Worm (Caenorhabditis elegans) whole organism, L2 larva: ENCODE data around the gene Y43F8C.7.

Source experiments
- egl-27 ChIP-seq: sonication (generic microtip); optimal IDR thresholded peaks from 3 replicates; lab custom pipeline; 2017; ENCODE audit warnings: missing biosample characterization, missing genetic modification reagents, missing genetic modification characterization
- fos-1 ChIP-seq: fragments of 150-350 bp; optimal IDR thresholded peaks from 2 replicates; lab custom pipeline; 2014; ENCODE audit warnings: missing biosample characterization, missing genetic modification characterization
- mdl-1 ChIP-seq, 2 experiments: fragments of 150-350 bp in 1 of 2; sonication (generic microtip) in 1 of 2; optimal IDR thresholded peaks; 2 replicates each; lab custom pipeline; 2017; ENCODE audit warnings: missing biosample characterization in 2 of 2, missing genetic modification characterization in 2 of 2
- unc-62 ChIP-seq: fragments of 150-350 bp; optimal IDR thresholded peaks from 2 replicates; lab custom pipeline; 2014; ENCODE audit warnings: missing biosample characterization, missing genetic modification reagents, missing genetic modification characterization

DNA sequence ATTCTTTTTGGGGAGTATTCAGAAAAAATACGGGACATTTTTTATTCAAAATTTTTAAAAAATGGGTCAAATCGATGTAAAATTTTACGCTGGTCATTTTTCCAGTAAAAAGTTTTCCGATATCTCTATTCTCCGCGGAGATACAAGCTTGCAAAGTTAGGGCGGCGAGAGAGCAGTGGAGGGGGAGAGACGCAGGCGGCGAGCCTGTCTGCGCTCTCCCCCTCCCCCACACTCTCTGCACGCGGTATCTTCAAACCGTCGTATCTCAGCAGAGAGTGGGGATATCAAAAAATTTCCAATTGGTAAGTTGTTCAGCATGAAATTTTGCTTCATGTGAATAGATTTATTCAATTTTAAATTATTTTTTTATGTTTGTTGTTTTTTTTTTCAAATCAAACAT lies 28.0 kb upstream of the Y43F8C.7 start:
- TF ChIP-seq mdl-1 (tag; optimal IDR thresholded peaks at IDR 0.05; lab: Kevin White, UChicago) = no peak
- TF ChIP-seq unc-62 (GFP tag; lab: Kevin White, UChicago) = no peak
- TF ChIP-seq egl-27 (tag; lab: Kevin White, UChicago) = no peak
- no peak for TF ChIP-seq fos-1 (tag; lab: Kevin White, UChicago)
